Worm (Caenorhabditis elegans): Measurements from ENCODE around the gene Y32G9B.1.

DNA sequence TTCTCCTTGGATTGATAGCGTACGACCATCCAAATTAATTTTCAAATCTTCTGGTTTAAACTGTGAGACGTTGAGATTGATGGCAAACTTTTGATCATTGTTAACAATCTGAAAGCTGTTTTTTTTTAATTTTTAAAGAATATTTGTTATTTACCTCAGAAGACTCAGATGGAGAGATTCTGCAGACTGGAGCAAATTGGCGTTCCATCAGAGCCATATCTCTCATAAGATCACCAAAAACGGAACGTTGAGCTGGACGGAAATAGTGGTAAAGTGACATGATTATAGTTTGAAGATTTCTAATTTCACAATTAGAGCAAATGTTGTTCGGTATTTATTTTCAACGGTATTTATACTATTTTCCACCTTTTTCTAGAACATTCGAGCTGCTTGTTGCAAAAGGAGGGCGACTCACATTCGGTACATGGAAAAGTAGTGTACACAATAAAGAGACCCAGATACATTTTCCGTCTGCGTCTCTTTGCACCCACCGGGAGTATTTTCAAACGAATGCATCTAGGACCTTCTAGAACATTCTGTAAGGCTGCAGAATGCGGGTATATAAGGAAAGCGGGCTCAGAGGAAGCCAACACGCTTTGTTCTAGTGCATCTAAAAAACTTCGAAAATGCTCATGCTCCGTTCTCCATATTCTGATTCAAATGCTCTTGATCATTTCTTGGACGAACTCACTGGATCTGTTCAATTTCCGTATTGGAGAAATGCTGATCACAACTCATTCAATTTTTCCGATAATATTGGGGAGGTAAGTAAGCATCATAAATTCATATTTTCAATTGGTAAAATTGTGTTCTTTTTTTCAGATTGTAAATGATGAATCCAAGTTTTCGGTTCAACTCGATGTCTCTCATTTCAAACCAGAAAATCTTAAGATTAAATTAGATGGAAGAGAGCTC lies 25.0 kb downstream of the Y32G9B.1 start, which contains the start of the genes hsp-16.2 and hsp-16.41:
- TF ChIP-seq blmp-1 (tag; optimal IDR thresholded peaks at IDR 0.05) (no peak), unc-39 (tag; optimal IDR thresholded peaks at IDR 0.05) (no peak), tbx-8 (GFP tag; optimal IDR thresholded peaks at IDR 0.05) (no peak), pha-4 (tag; optimal IDR thresholded peaks at IDR 0.05) (peak; percentile 56), cnd-1 (tag; optimal IDR thresholded peaks at IDR 0.05) (no peak)

Measured in whole organism, mixed stage, embryonic.